Worm (Caenorhabditis elegans) whole organism, L4/young adult: ENCODE data around the gene F02C12.1.

Source experiments
- W03F9.2 ChIP-seq: fragments of 150-350 bp; optimal IDR thresholded peaks from 2 replicates; lab custom pipeline; 2014; ENCODE audit warnings: missing biosample characterization, missing genetic modification characterization
- dao-5 ChIP-seq: sonication (generic microtip); optimal IDR thresholded peaks from 2 replicates; lab custom pipeline; 2016; ENCODE audit warnings: missing genotype, missing genetic modification characterization, moderate library complexity, missing compliant biosample characterization
- him-1 ChIP-seq: sonication (generic microtip); optimal IDR thresholded peaks from 2 replicates; lab custom pipeline; 2016; ENCODE audit warnings: missing genotype, missing genetic modification reagents, missing genetic modification characterization, missing compliant biosample characterization

ce11 chrX:13409543-13409942 is 7.7 kb downstream of the F02C12.1 start, which contains the start of the genes cyp-13B1 and C29F7.1:
- TF ChIP-seq W03F9.2 (tag; lab: Kevin White, UChicago) (no peak), him-1 (tag; lab: Kevin White, UChicago) (no peak), dao-5 (tag; lab: Kevin White, UChicago) (no peak)
